Worm (Caenorhabditis elegans) whole organism, midembryonic: ENCODE results near the gene dsc-4.

ENCODE experiments used
- T22C8.4 ChIP-seq: fragments of 200-800 bp; sonication (Bioruptor generic); IDR thresholded peaks from 2 replicates; pipeline ENCODE4 v1.3.6; 2022; ENCODE audit warnings: missing genetic modification characterization, missing compliant biosample characterization
- cog-1 ChIP-seq: sonication (generic microtip); optimal IDR thresholded peaks from 2 replicates; lab custom pipeline; 2016; ENCODE audit warnings: missing genetic modification characterization, missing compliant biosample characterization
- flt-1 ChIP-seq: fragments of 200-800 bp; sonication (Bioruptor generic); IDR thresholded peaks from 2 replicates; pipeline ENCODE4 v1.3.6; 2022; ENCODE audit warnings: missing genetic modification characterization, missing compliant biosample characterization
- klf-2 ChIP-seq: fragments of 200-800 bp; sonication (Bioruptor generic); conservative IDR thresholded peaks from 2 replicates; pipeline ENCODE4 v1.3.6; 2022; ENCODE audit warnings: missing genetic modification reagents, missing genetic modification characterization, missing compliant biosample characterization
- med-1 ChIP-seq: sonication (generic microtip); optimal IDR thresholded peaks from 2 replicates; lab custom pipeline; 2017; ENCODE audit warnings: missing genetic modification characterization, mild to moderate bottlenecking, missing compliant biosample characterization, antibody characterized with exemption, missing genetic modification reagents; ENCODE audit not compliant: insufficient read depth
- ref-1 ChIP-seq: fragments of 200-800 bp; sonication (Bioruptor generic); conservative IDR thresholded peaks from 2 replicates; pipeline ENCODE4 v1.3.6; 2022; ENCODE audit warnings: missing genetic modification reagents, missing genetic modification characterization, missing compliant biosample characterization
- tab-1 ChIP-seq: fragments of 200-800 bp; sonication (Bioruptor generic); IDR thresholded peaks from 2 replicates; pipeline ENCODE4 v1.3.6; 2022; ENCODE audit warnings: missing genetic modification characterization, missing compliant biosample characterization
- ztf-23 ChIP-seq: fragments of 200-800 bp; sonication (Bioruptor generic); IDR thresholded peaks from 2 replicates; pipeline ENCODE4 v1.3.6; 2022; ENCODE audit warnings: missing genetic modification reagents, missing genetic modification characterization, missing compliant biosample characterization
- ztf-29 ChIP-seq: fragments of 200-800 bp; sonication (Bioruptor generic); IDR thresholded peaks from 2 replicates; pipeline ENCODE4 v1.3.6; 2022; ENCODE audit warnings: missing genetic modification reagents, missing genetic modification characterization, missing compliant biosample characterization

Gene dsc-4

ce11 chrIV:273299-273698, 47.0 kb downstream of the dsc-4 start, which contains the start of gene srh-282:
TSS of gene srh-282 (minus strand) at chrIV:273399.
- TF ChIP-seq ref-1 (GFP tag; lab: Robert Waterston, UW), result no peak
- no peak for TF ChIP-seq cog-1 (tag; lab: Kevin White, UChicago)
- no peak for TF ChIP-seq T22C8.4 (GFP tag; lab: Robert Waterston, UW)
- TF ChIP-seq flt-1, result no peak
- TF ChIP-seq ztf-23, result no peak

- TF ChIP-seq klf-2 (no peak), ztf-23 (no peak), ztf-29 (GFP tag; lab: Robert Waterston, UW) (no peak), T22C8.4 (GFP tag; lab: Robert Waterston, UW) (no peak), flt-1 (no peak), tab-1 (GFP tag; lab: Robert Waterston, UW) (no peak), med-1 (GFP tag; lab: Kevin White, UChicago) (no peak), cog-1 (tag; lab: Kevin White, UChicago) (no peak), ref-1 (GFP tag; lab: Robert Waterston, UW) (no peak)
Measured at ce11 chrIV:269107-269506, 51.2 kb downstream of the dsc-4 start, which contains the start of gene T21D12.11. TSS of gene T21D12.11 (plus strand) at chrIV:269407.

ce11 chrIV:266148-266547, 54.2 kb downstream of the dsc-4 start, which contains the start of gene T21D12.12:
TSS of gene T21D12.12 (plus strand) at chrIV:266448.
- TF ChIP-seq klf-2, result no peak
- TF ChIP-seq ref-1 (GFP tag; lab: Robert Waterston, UW), result no peak
- TF ChIP-seq ztf-23, result no peak
- no peak for TF ChIP-seq med-1 (GFP tag; lab: Kevin White, UChicago)
- TF ChIP-seq ztf-29 (GFP tag; lab: Robert Waterston, UW), result no peak
- TF ChIP-seq flt-1, result no peak
- TF ChIP-seq T22C8.4 (GFP tag; lab: Robert Waterston, UW), result no peak
